Fruit fly (Drosophila melanogaster) whole organism, prepupa: ENCODE results near the gene GC1.

ENCODE experiments used
- Blimp-1 ChIP-seq: fragments of 200-800 bp; sonication (Bioruptor generic); optimal IDR thresholded peaks from 3 replicates; lab custom pipeline; 2017; ENCODE audit warnings: missing biosample characterization, missing genetic modification characterization, mild to moderate bottlenecking, moderate library complexity, missing genetic modification reagents
- CG10669 ChIP-seq: fragments of 200-800 bp; sonication (Bioruptor generic); optimal IDR thresholded peaks from 3 replicates; lab custom pipeline; 2018; ENCODE audit warnings: missing biosample characterization, mild to moderate bottlenecking, missing genetic modification characterization, moderate library complexity
- CG11294 ChIP-seq: fragments of 200-800 bp; sonication (Bioruptor generic); IDR thresholded peaks from 2 replicates; pipeline ENCODE4 v1.3.6; 2022; ENCODE audit warnings: missing biosample characterization, missing genetic modification characterization
- CG11762 ChIP-seq: fragments of 200-800 bp; sonication (Bioruptor generic); optimal IDR thresholded peaks from 3 replicates; lab custom pipeline; 2016; ENCODE audit warnings: missing biosample characterization, missing genetic modification characterization; ENCODE audit not compliant: insufficient read depth
- CG11902 ChIP-seq: fragments of 200-800 bp; sonication (Bioruptor generic); optimal IDR thresholded peaks from 3 replicates; lab custom pipeline; 2016; ENCODE audit warnings: missing biosample characterization, missing genetic modification characterization
- CG15336 ChIP-seq: fragments of 200-800 bp; sonication (Bioruptor generic); IDR thresholded peaks from 2 replicates; pipeline ENCODE4 v1.3.6; 2022; ENCODE audit warnings: missing biosample characterization, missing genetic modification characterization
- CG16779 ChIP-seq: fragments of 200-800 bp; sonication (Bioruptor generic); optimal IDR thresholded peaks from 3 replicates; lab custom pipeline; 2017; ENCODE audit warnings: missing biosample characterization, mild to moderate bottlenecking, missing genetic modification characterization
- CG3032 ChIP-seq: fragments of 200-800 bp; optimal IDR thresholded peaks from 2 replicates; lab custom pipeline; 2019; ENCODE audit warnings: missing biosample characterization, mild to moderate bottlenecking, missing genetic modification characterization, moderate library complexity
- CG34406 ChIP-seq: fragments of 200-800 bp; sonication (Bioruptor generic); optimal IDR thresholded peaks from 3 replicates; lab custom pipeline; 2016; ENCODE audit warnings: missing biosample characterization, missing genetic modification characterization
- CG3919 ChIP-seq: fragments of 200-800 bp; sonication (Bioruptor generic); optimal IDR thresholded peaks from 3 replicates; lab custom pipeline; 2016; ENCODE audit warnings: missing biosample characterization, missing genetic modification characterization
- CG4318 ChIP-seq: fragments of 200-800 bp; sonication (Bioruptor generic); optimal IDR thresholded peaks from 3 replicates; lab custom pipeline; 2017; ENCODE audit warnings: missing biosample characterization, mild to moderate bottlenecking, missing genetic modification characterization
- CG6163 ChIP-seq: fragments of 200-800 bp; sonication (Bioruptor generic); IDR thresholded peaks from 3 replicates; pipeline ENCODE4 v1.3.6; 2022; ENCODE audit warnings: missing biosample characterization, missing genetic modification characterization
- CG6808 ChIP-seq: fragments of 200-800 bp; sonication (Bioruptor generic); optimal IDR thresholded peaks from 3 replicates; lab custom pipeline; 2017; ENCODE audit warnings: missing biosample characterization, missing genetic modification characterization, mild to moderate bottlenecking, moderate library complexity, missing genetic modification reagents
- CG6854 ChIP-seq: fragments of 200-800 bp; sonication (Bioruptor generic); optimal IDR thresholded peaks from 2 replicates; lab custom pipeline; 2017; ENCODE audit warnings: missing biosample characterization, mild to moderate bottlenecking, missing genetic modification characterization
- CG7368 ChIP-seq: fragments of 200-800 bp; sonication (Bioruptor generic); optimal IDR thresholded peaks from 3 replicates; lab custom pipeline; 2016; ENCODE audit warnings: missing biosample characterization, missing genetic modification characterization
- CG8119 ChIP-seq: fragments of 200-800 bp; sonication (Bioruptor generic); IDR thresholded peaks from 3 replicates; pipeline ENCODE4 v1.3.6; 2022; ENCODE audit warnings: missing biosample characterization, missing genetic modification characterization
- CG8319 ChIP-seq: fragments of 200-800 bp; sonication (Bioruptor generic); optimal IDR thresholded peaks from 3 replicates; lab custom pipeline; 2016; ENCODE audit warnings: missing biosample characterization, missing genetic modification characterization
- CG8632 ChIP-seq: fragments of 200-800 bp; sonication (Bioruptor generic); optimal IDR thresholded peaks from 3 replicates; lab custom pipeline; 2016; ENCODE audit warnings: missing biosample characterization, missing genetic modification characterization
- CG9139 ChIP-seq: fragments of 200-800 bp; sonication (Bioruptor generic); optimal IDR thresholded peaks from 3 replicates; lab custom pipeline; 2017; ENCODE audit warnings: missing biosample characterization, mild to moderate bottlenecking, missing genetic modification characterization
- Eip75B ChIP-seq: fragments of 200-800 bp; sonication (Bioruptor generic); optimal IDR thresholded peaks from 3 replicates; lab custom pipeline; 2016; ENCODE audit warnings: missing biosample characterization, missing genetic modification characterization
- Eip78C ChIP-seq: fragments of 200-800 bp; sonication (Bioruptor generic); peaks from one replicate; lab custom pipeline; 2016; ENCODE audit warnings: missing biosample characterization, missing genetic modification characterization
- Ets96B ChIP-seq: fragments of 200-800 bp; optimal IDR thresholded peaks from 2 replicates; lab custom pipeline; 2019; ENCODE audit warnings: missing biosample characterization, mild to moderate bottlenecking, missing genetic modification characterization, moderate library complexity
- Gug ChIP-seq: fragments of 200-800 bp; sonication (Bioruptor generic); IDR thresholded peaks from 2 replicates; pipeline ENCODE4 v1.3.6; 2022; ENCODE audit warnings: missing biosample characterization, missing genetic modification characterization
- Hr38 ChIP-seq: sonication (Bioruptor generic); optimal IDR thresholded peaks from 2 replicates; lab custom pipeline; 2016; ENCODE audit warnings: missing biosample characterization, missing genetic modification characterization
- Hr39 ChIP-seq: fragments of 200-800 bp; sonication (Bioruptor generic); optimal IDR thresholded peaks from 2 replicates; lab custom pipeline; 2016; ENCODE audit warnings: missing biosample characterization, missing genetic modification characterization
- Hr4 ChIP-seq: fragments of 200-800 bp; sonication (Bioruptor generic); optimal IDR thresholded peaks from 3 replicates; lab custom pipeline; 2016; ENCODE audit warnings: missing biosample characterization, missing genetic modification characterization
- Lpt ChIP-seq: fragments of 200-800 bp; sonication (Bioruptor generic); optimal IDR thresholded peaks from 3 replicates; lab custom pipeline; 2016; ENCODE audit warnings: missing biosample characterization, missing genetic modification characterization
- OdsH ChIP-seq: fragments of 200-800 bp; sonication (Bioruptor generic); optimal IDR thresholded peaks from 3 replicates; lab custom pipeline; 2016; ENCODE audit warnings: missing biosample characterization, missing genetic modification characterization
- Smox ChIP-seq: fragments of 200-800 bp; sonication (Bioruptor generic); optimal IDR thresholded peaks from 3 replicates; lab custom pipeline; 2016; ENCODE audit warnings: missing biosample characterization, missing genetic modification characterization
- Sox102F ChIP-seq: fragments of 200-800 bp; sonication (Bioruptor generic); optimal IDR thresholded peaks from 2 replicates; lab custom pipeline; 2016; ENCODE audit warnings: missing biosample characterization, mild to moderate bottlenecking, missing genetic modification characterization
- Sox14 ChIP-seq: fragments of 200-800 bp; sonication (Bioruptor generic); optimal IDR thresholded peaks from 3 replicates; lab custom pipeline; 2016; ENCODE audit warnings: missing biosample characterization, missing genetic modification characterization
- Sox15 ChIP-seq: fragments of 200-800 bp; sonication (Bioruptor generic); optimal IDR thresholded peaks from 3 replicates; lab custom pipeline; 2016; ENCODE audit warnings: missing biosample characterization, missing genetic modification characterization
- achi ChIP-seq: fragments of 200-800 bp; sonication (Bioruptor generic); optimal IDR thresholded peaks from 3 replicates; lab custom pipeline; 2016; ENCODE audit warnings: missing biosample characterization, missing genetic modification characterization
- cyc ChIP-seq: fragments of 200-800 bp; sonication (Bioruptor generic); optimal IDR thresholded peaks from 3 replicates; lab custom pipeline; 2016; ENCODE audit warnings: missing biosample characterization, missing genetic modification characterization
- dac ChIP-seq: fragments of 200-800 bp; sonication (Bioruptor generic); optimal IDR thresholded peaks from 2 replicates; lab custom pipeline; 2017; ENCODE audit warnings: missing biosample characterization, mild to moderate bottlenecking, missing genetic modification characterization
- dsx ChIP-seq: fragments of 200-800 bp; optimal IDR thresholded peaks from 3 replicates; lab custom pipeline; 2019; ENCODE audit warnings: missing biosample characterization, mild to moderate bottlenecking, missing genetic modification characterization, moderate library complexity; ENCODE audit not compliant: poor library complexity, severe bottlenecking
- eg ChIP-seq: fragments of 200-800 bp; sonication (Bioruptor generic); IDR thresholded peaks from 3 replicates; pipeline ENCODE4 v1.3.6; 2022; ENCODE audit warnings: missing biosample characterization, missing genetic modification characterization
- esn ChIP-seq: fragments of 200-800 bp; sonication (Bioruptor generic); optimal IDR thresholded peaks from 2 replicates; lab custom pipeline; 2016; ENCODE audit warnings: missing biosample characterization, mild to moderate bottlenecking, missing genetic modification characterization, moderate library complexity
- fkh ChIP-seq: fragments of 200-800 bp; sonication (Bioruptor generic); optimal IDR thresholded peaks from 3 replicates; lab custom pipeline; 2017; ENCODE audit warnings: missing biosample characterization, mild to moderate bottlenecking, missing genetic modification characterization, moderate library complexity
- lz ChIP-seq: fragments of 200-800 bp; sonication (Bioruptor generic); optimal IDR thresholded peaks from 3 replicates; lab custom pipeline; 2016; ENCODE audit warnings: missing biosample characterization, missing genetic modification characterization
- net ChIP-seq: fragments of 200-800 bp; sonication (Bioruptor generic); optimal IDR thresholded peaks from 3 replicates; lab custom pipeline; 2016; ENCODE audit warnings: missing biosample characterization, missing genetic modification characterization
- pdm3 ChIP-seq: fragments of 200-800 bp; sonication (Bioruptor generic); optimal IDR thresholded peaks from 3 replicates; lab custom pipeline; 2016; ENCODE audit warnings: missing biosample characterization, missing genetic modification characterization
- spab ChIP-seq: fragments of 200-800 bp; sonication (Bioruptor generic); optimal IDR thresholded peaks from 2 replicates; lab custom pipeline; 2017; ENCODE audit warnings: missing biosample characterization, mild to moderate bottlenecking, missing genetic modification characterization, missing genetic modification reagents
- ss ChIP-seq, 2 experiments: fragments of 200-800 bp; sonication (Bioruptor generic); optimal IDR thresholded peaks; 2 replicates in 1 of 2; 3 replicates in 1 of 2; lab custom pipeline; 2017 to 2018; ENCODE audit warnings: mild to moderate bottlenecking in 2 of 2, missing biosample characterization in 2 of 2, missing genetic modification characterization in 2 of 2, moderate library complexity in 1 of 2
- svp ChIP-seq: fragments of 200-800 bp; sonication (Bioruptor generic); peaks from one replicate; lab custom pipeline; 2016; ENCODE audit warnings: missing biosample characterization, missing genetic modification characterization
- topi ChIP-seq: fragments of 200-800 bp; sonication (Bioruptor generic); optimal IDR thresholded peaks from 3 replicates; lab custom pipeline; 2016; ENCODE audit warnings: missing biosample characterization, missing genetic modification characterization

Gene GC1

dm6 chr3R:11991538-11992164 is 24.1 kb downstream of the GC1 start (continued):
- TF ChIP-seq Hr38 (GFP tag; lab: Kevin White, UChicago), result no peak
- TF ChIP-seq CG34406 (GFP tag; lab: Kevin White, UChicago), result no peak
- no peak for TF ChIP-seq CG9139 (GFP tag; lab: Kevin White, UChicago)
- no peak for TF ChIP-seq CG6808
- TF ChIP-seq Eip78C (GFP tag; lab: Kevin White, UChicago), result peak; percentile 67
- TF ChIP-seq svp (GFP tag; lab: Kevin White, UChicago), result peak; percentile 90

- TF ChIP-seq eg (GFP tag; lab: Robert Waterston, UW), result no peak
- TF ChIP-seq achi (GFP tag; lab: Kevin White, UChicago), result no peak
- no peak for TF ChIP-seq Smox (GFP tag; lab: Kevin White, UChicago)
- TF ChIP-seq OdsH (GFP tag; lab: Kevin White, UChicago), result no peak
- TF ChIP-seq CG4318 (GFP tag; lab: Kevin White, UChicago), result no peak
- TF ChIP-seq CG11294 (GFP tag; lab: Robert Waterston, UW), result no peak
- peak; percentile 2 for TF ChIP-seq esn
- TF ChIP-seq Eip75B (GFP tag; lab: Kevin White, UChicago), result peak; percentile 17
- TF ChIP-seq CG6808, result no peak
- no peak for TF ChIP-seq Blimp-1 (GFP tag; lab: Kevin White, UChicago)
- TF ChIP-seq CG7368, result no peak
- TF ChIP-seq CG16779 (tag; lab: Kevin White, UChicago), result peak; percentile 0
- peak; percentile 30; the same call in 1 of the 2 replicates for TF ChIP-seq CG15336 (GFP tag; lab: Robert Waterston, UW)
- TF ChIP-seq CG11762 (GFP tag; lab: Kevin White, UChicago), result no peak
- no peak for TF ChIP-seq CG10669 (GFP tag; lab: Kevin White, UChicago)
- TF ChIP-seq Sox15 (GFP tag; lab: Kevin White, UChicago), result no peak
- TF ChIP-seq CG8632 (GFP tag; lab: Kevin White, UChicago), result no peak
- no peak for TF ChIP-seq net (GFP tag; lab: Kevin White, UChicago)
- peak; percentile 44 for TF ChIP-seq Eip78C (GFP tag; lab: Kevin White, UChicago)
- peak; percentile 77 for TF ChIP-seq svp (GFP tag; lab: Kevin White, UChicago)
- peak; percentile 6 for TF ChIP-seq CG3032 (tag; lab: Kevin White, UChicago)
- no peak for TF ChIP-seq Hr4 (GFP tag; lab: Kevin White, UChicago)
- no peak for TF ChIP-seq CG8119 (GFP tag; lab: Robert Waterston, UW)
- no peak for TF ChIP-seq Gug (GFP tag; lab: Robert Waterston, UW)
- TF ChIP-seq Hr39 (GFP tag; lab: Kevin White, UChicago), result no peak
- peak; percentile 39 for TF ChIP-seq CG9139 (GFP tag; lab: Kevin White, UChicago)
- peak; percentile 12 for TF ChIP-seq CG3919 (GFP tag; lab: Kevin White, UChicago)
- TF ChIP-seq Sox102F, result no peak
- TF ChIP-seq CG6163 (GFP tag; lab: Robert Waterston, UW), result peak; percentile 53; the same call in 2 of the 3 replicates
- TF ChIP-seq topi (GFP tag; lab: Kevin White, UChicago), result no peak
- TF ChIP-seq Sox14 (GFP tag; lab: Kevin White, UChicago), result no peak
- no peak for TF ChIP-seq CG8319 (GFP tag; lab: Kevin White, UChicago)
- TF ChIP-seq dac (GFP tag; lab: Kevin White, UChicago), result no peak
- no peak for TF ChIP-seq Hr38 (GFP tag; lab: Kevin White, UChicago)
- TF ChIP-seq Ets96B (tag; lab: Kevin White, UChicago), result no peak
- no peak for TF ChIP-seq CG11902
- no peak for TF ChIP-seq pdm3 (GFP tag; lab: Kevin White, UChicago)
- TF ChIP-seq CG34406 (GFP tag; lab: Kevin White, UChicago), result no peak
- peak; percentile 56 for TF ChIP-seq CG6854 (GFP tag; lab: Kevin White, UChicago)
- no peak for TF ChIP-seq lz (GFP tag; lab: Kevin White, UChicago)
- TF ChIP-seq spab, result no peak
- TF ChIP-seq cyc, result no peak
- peak; percentile 33 for TF ChIP-seq dsx (GFP tag; lab: Kevin White, UChicago)
- TF ChIP-seq fkh (GFP tag; lab: Kevin White, UChicago), result peak; percentile 76
- TF ChIP-seq Lpt (GFP tag; lab: Kevin White, UChicago), result peak; percentile 42
- TF ChIP-seq ss (GFP tag; optimal IDR thresholded peaks at IDR 0.05; lab: Kevin White, UChicago), result no peak
Measured at dm6 chr3R:11992934-11993670, 25.6 kb downstream of the GC1 start, which contains the start of gene mfas. Gene mfas (minus strand): TSS chr3R:11993315.
